Worm (Caenorhabditis elegans) whole organism, young adult: ENCODE measurements around the gene prdh-1.

ENCODE experiments used
- B0019.2 ChIP-seq: fragments of 200-800 bp; sonication (Bioruptor generic); conservative IDR thresholded peaks from 2 replicates; pipeline ENCODE4 v1.3.6; 2022; ENCODE audit warnings: missing genetic modification reagents, missing genetic modification characterization, missing compliant biosample characterization
- B0035.1 ChIP-seq: sonication (generic microtip); optimal IDR thresholded peaks from 2 replicates; lab custom pipeline; 2016; ENCODE audit warnings: missing genetic modification characterization, mild to moderate bottlenecking, missing compliant biosample characterization, missing genotype, missing genetic modification reagents
- C17E4.6 ChIP-seq: fragments of 200-800 bp; sonication (Bioruptor generic); IDR thresholded peaks from 2 replicates; pipeline ENCODE4 v1.3.6; 2022; ENCODE audit warnings: missing genetic modification reagents, missing genetic modification characterization, missing compliant biosample characterization
- D2030.7 ChIP-seq: fragments of 200-800 bp; sonication (Bioruptor generic); IDR thresholded peaks from 2 replicates; pipeline ENCODE4 v1.3.6; 2022; ENCODE audit warnings: missing genetic modification reagents, missing genetic modification characterization, missing compliant biosample characterization
- F23B12.7 ChIP-seq: sonication (generic microtip); optimal IDR thresholded peaks from 2 replicates; lab custom pipeline; 2017; ENCODE audit warnings: missing genetic modification characterization, mild to moderate bottlenecking, missing compliant biosample characterization, antibody characterized with exemption, moderate library complexity; ENCODE audit not compliant: insufficient read depth
- F33H1.4 ChIP-seq: fragments of 200-800 bp; sonication (Bioruptor generic); IDR thresholded peaks from 2 replicates; pipeline ENCODE4 v1.3.6; 2022; ENCODE audit warnings: missing genetic modification reagents, missing genetic modification characterization, missing compliant biosample characterization
- F52B5.7 ChIP-seq: sonication (generic microtip); optimal IDR thresholded peaks from 2 replicates; lab custom pipeline; 2016; ENCODE audit warnings: mild to moderate bottlenecking, missing genetic modification characterization, missing compliant biosample characterization
- K11D2.4 ChIP-seq: fragments of 200-800 bp; sonication (Bioruptor generic); IDR thresholded peaks from 2 replicates; pipeline ENCODE4 v1.3.6; 2022; ENCODE audit warnings: missing genetic modification reagents, missing genetic modification characterization, missing compliant biosample characterization
- Y67H2A.10 ChIP-seq: fragments of 200-800 bp; sonication (Bioruptor generic); conservative IDR thresholded peaks from 2 replicates; pipeline ENCODE4 v1.3.6; 2022; ENCODE audit warnings: missing genetic modification reagents, missing genetic modification characterization, missing compliant biosample characterization
- Y79H2A.3 ChIP-seq: fragments of 200-800 bp; sonication (Bioruptor generic); conservative IDR thresholded peaks from 2 replicates; pipeline ENCODE4 v1.3.6; 2022; ENCODE audit warnings: missing genetic modification reagents, missing genetic modification characterization, missing compliant biosample characterization
- Y95B8A.8 ChIP-seq: fragments of 200-800 bp; sonication (Bioruptor generic); IDR thresholded peaks from 2 replicates; pipeline ENCODE4 v1.3.6; 2022; ENCODE audit warnings: missing genetic modification reagents, missing genetic modification characterization, missing compliant biosample characterization
- ZK185.1 ChIP-seq: sonication (generic microtip); optimal IDR thresholded peaks from 2 replicates; lab custom pipeline; 2016; ENCODE audit warnings: mild to moderate bottlenecking, missing genetic modification characterization, missing compliant biosample characterization; ENCODE audit not compliant: poor library complexity, severe bottlenecking
- ama-1 ChIP-seq, 3 experiments: fragments of 150-350 bp in 1 of 3; sonication (generic microtip) in 2 of 3; optimal IDR thresholded peaks; 2 replicates each; lab custom pipeline; 2014 to 2018; ENCODE audit warnings: missing biosample characterization in 2 of 3, missing genetic modification characterization in 2 of 3, missing genetic modification reagents in 2 of 3
- aptf-2 ChIP-seq: fragments of 200-800 bp; sonication (Bioruptor generic); conservative IDR thresholded peaks from 2 replicates; pipeline ENCODE4 v1.3.6; 2022; ENCODE audit warnings: missing genetic modification reagents, missing genetic modification characterization, missing compliant biosample characterization
- attf-5 ChIP-seq: fragments of 200-800 bp; sonication (Bioruptor generic); optimal IDR thresholded peaks from 2 replicates; lab custom pipeline; 2018; ENCODE audit warnings: mild to moderate bottlenecking, missing genetic modification characterization, missing compliant biosample characterization
- attf-6 ChIP-seq: fragments of 200-800 bp; sonication (Bioruptor generic); IDR thresholded peaks from 2 replicates; pipeline ENCODE4 v1.3.6; 2022; ENCODE audit warnings: missing genetic modification reagents, missing genetic modification characterization, missing compliant biosample characterization
- ceh-100 ChIP-seq: fragments of 200-800 bp; sonication (Bioruptor generic); IDR thresholded peaks from 2 replicates; pipeline ENCODE4 v1.3.6; 2022; ENCODE audit warnings: missing genetic modification reagents, missing genetic modification characterization, missing compliant biosample characterization
- ceh-27 ChIP-seq: fragments of 200-800 bp; sonication (Bioruptor generic); optimal IDR thresholded peaks from 2 replicates; lab custom pipeline; 2018; ENCODE audit warnings: mild to moderate bottlenecking, missing genetic modification characterization, moderate library complexity, missing compliant biosample characterization
- ceh-58 ChIP-seq: fragments of 200-800 bp; sonication (Bioruptor generic); IDR thresholded peaks from 2 replicates; pipeline ENCODE4 v1.3.6; 2022; ENCODE audit warnings: missing genetic modification characterization, missing compliant biosample characterization
- chd-7 ChIP-seq: sonication (generic microtip); optimal IDR thresholded peaks from 2 replicates; lab custom pipeline; 2016; ENCODE audit warnings: mild to moderate bottlenecking, missing genetic modification characterization, moderate library complexity, missing compliant biosample characterization
- efl-1 ChIP-seq: fragments of 150-350 bp; optimal IDR thresholded peaks from 2 replicates; lab custom pipeline; 2014; ENCODE audit warnings: missing biosample characterization, missing genetic modification reagents, missing genetic modification characterization
- egl-18 ChIP-seq: fragments of 200-800 bp; sonication (Bioruptor generic); IDR thresholded peaks from 2 replicates; pipeline ENCODE4 v1.3.6; 2022; ENCODE audit warnings: missing genetic modification reagents, missing genetic modification characterization, missing compliant biosample characterization
- fkh-3 ChIP-seq: sonication (generic microtip); optimal IDR thresholded peaks from 2 replicates; lab custom pipeline; 2016; ENCODE audit warnings: mild to moderate bottlenecking, missing genetic modification characterization, missing compliant biosample characterization
- hmg-1.2 ChIP-seq: fragments of 200-800 bp; sonication (Bioruptor generic); IDR thresholded peaks from 2 replicates; pipeline ENCODE4 v1.3.6; 2022; ENCODE audit warnings: missing genetic modification reagents, missing genetic modification characterization, missing compliant biosample characterization
- hsf-1 ChIP-seq: fragments of 200-800 bp; sonication (Bioruptor generic); IDR thresholded peaks from 2 replicates; pipeline ENCODE4 v1.3.6; 2022; ENCODE audit warnings: missing genetic modification reagents, missing genetic modification characterization, missing compliant biosample characterization
- lag-1 ChIP-seq: fragments of 200-800 bp; sonication (Bioruptor generic); IDR thresholded peaks from 2 replicates; pipeline ENCODE4 v1.3.6; 2022; ENCODE audit warnings: missing genetic modification reagents, missing genetic modification characterization, missing compliant biosample characterization
- lin-40 ChIP-seq: sonication (generic microtip); optimal IDR thresholded peaks from 2 replicates; lab custom pipeline; 2016; ENCODE audit warnings: missing genetic modification characterization, mild to moderate bottlenecking, missing compliant biosample characterization, missing genotype, missing genetic modification reagents
- lin-54 ChIP-seq: fragments of 200-800 bp; sonication (Bioruptor generic); optimal IDR thresholded peaks from 2 replicates; lab custom pipeline; 2018; ENCODE audit warnings: mild to moderate bottlenecking, missing genetic modification characterization, missing compliant biosample characterization
- lir-1 ChIP-seq: fragments of 200-800 bp; sonication (Bioruptor generic); conservative IDR thresholded peaks from 2 replicates; pipeline ENCODE4 v1.3.6; 2022; ENCODE audit warnings: missing genetic modification reagents, missing genetic modification characterization, missing compliant biosample characterization
- lsy-27 ChIP-seq: sonication (generic microtip); optimal IDR thresholded peaks from 2 replicates; lab custom pipeline; 2017; ENCODE audit warnings: missing genetic modification characterization, mild to moderate bottlenecking, missing compliant biosample characterization, antibody characterized with exemption, missing genotype, borderline replicate concordance; ENCODE audit not compliant: insufficient read depth
- madf-3 ChIP-seq: fragments of 200-800 bp; sonication (Bioruptor generic); IDR thresholded peaks from 2 replicates; pipeline ENCODE4 v1.3.6; 2022; ENCODE audit warnings: missing genetic modification reagents, missing genetic modification characterization, missing compliant biosample characterization
- nfya-1 ChIP-seq: sonication (generic microtip); optimal IDR thresholded peaks from 2 replicates; lab custom pipeline; 2017; ENCODE audit warnings: antibody characterized with exemption, missing compliant biosample characterization, missing genetic modification characterization, borderline replicate concordance; ENCODE audit not compliant: insufficient read depth
- nfyb-1 ChIP-seq: fragments of 200-800 bp; sonication (Bioruptor generic); IDR thresholded peaks from 2 replicates; pipeline ENCODE4 v1.3.6; 2022; ENCODE audit warnings: missing genetic modification reagents, missing genetic modification characterization, missing compliant biosample characterization
- nhr-27 ChIP-seq: fragments of 200-800 bp; sonication (Bioruptor generic); optimal IDR thresholded peaks from 2 replicates; lab custom pipeline; 2018; ENCODE audit warnings: mild to moderate bottlenecking, missing genetic modification characterization, moderate library complexity, missing compliant biosample characterization
- nhr-80 ChIP-seq: sonication (generic microtip); optimal IDR thresholded peaks from 2 replicates; lab custom pipeline; 2016; ENCODE audit warnings: missing genetic modification characterization, missing compliant biosample characterization
- pbrm-1 ChIP-seq: fragments of 200-800 bp; sonication (Bioruptor generic); IDR thresholded peaks from 2 replicates; pipeline ENCODE4 v1.3.6; 2022; ENCODE audit warnings: missing genetic modification reagents, missing genetic modification characterization, missing compliant biosample characterization
- pha-4 ChIP-seq: fragments of 150-350 bp; sonication (generic microtip); optimal IDR thresholded peaks from 2 replicates; lab custom pipeline; 2014; ENCODE audit warnings: missing biosample characterization, missing genetic modification reagents, missing genetic modification characterization
- rcor-1 ChIP-seq: fragments of 200-800 bp; sonication (Bioruptor generic); IDR thresholded peaks from 2 replicates; pipeline ENCODE4 v1.3.6; 2022; ENCODE audit warnings: missing genetic modification reagents, missing genetic modification characterization, missing compliant biosample characterization
- rec-8 ChIP-seq, 2 experiments: sonication (generic microtip); optimal IDR thresholded peaks; 2 replicates each; lab custom pipeline; 2016; ENCODE audit warnings: mild to moderate bottlenecking in 2 of 2, missing genetic modification characterization in 2 of 2, missing genetic modification reagents in 2 of 2, missing genotype in 2 of 2, missing biosample characterization in 1 of 2, missing compliant biosample characterization in 1 of 2, moderate library complexity in 1 of 2
- sdz-38 ChIP-seq: sonication (generic microtip); optimal IDR thresholded peaks from 2 replicates; lab custom pipeline; 2016; ENCODE audit warnings: missing genotype, missing genetic modification characterization, missing compliant biosample characterization
- tlf-1 ChIP-seq: fragments of 200-800 bp; sonication (Bioruptor generic); optimal IDR thresholded peaks from 2 replicates; lab custom pipeline; 2018; ENCODE audit warnings: mild to moderate bottlenecking, missing genetic modification characterization, missing compliant biosample characterization
- xnd-1 ChIP-seq: sonication (generic microtip); optimal IDR thresholded peaks from 2 replicates; lab custom pipeline; 2016; ENCODE audit warnings: missing genotype, missing genetic modification reagents, missing genetic modification characterization, missing compliant biosample characterization
- zfh-2 ChIP-seq: fragments of 200-800 bp; sonication (Bioruptor generic); conservative IDR thresholded peaks from 2 replicates; pipeline ENCODE4 v1.3.6; 2022; ENCODE audit warnings: missing genetic modification reagents, missing genetic modification characterization, missing compliant biosample characterization
- zim-3 ChIP-seq: sonication (generic microtip); optimal IDR thresholded peaks from 2 replicates; lab custom pipeline; 2017; ENCODE audit warnings: mild to moderate bottlenecking, missing genetic modification characterization, moderate library complexity, missing compliant biosample characterization
- ztf-22 ChIP-seq: fragments of 200-800 bp; sonication (Bioruptor generic); optimal IDR thresholded peaks from 2 replicates; lab custom pipeline; 2018; ENCODE audit warnings: mild to moderate bottlenecking, missing genetic modification characterization, moderate library complexity, missing compliant biosample characterization
- ztf-26 ChIP-seq: sonication (generic microtip); optimal IDR thresholded peaks from 2 replicates; lab custom pipeline; 2017; ENCODE audit warnings: missing genetic modification characterization, missing compliant biosample characterization
- ztf-28 ChIP-seq: fragments of 200-800 bp; sonication (Bioruptor generic); IDR thresholded peaks from 2 replicates; pipeline ENCODE4 v1.3.6; 2022; ENCODE audit warnings: missing genetic modification reagents, missing genetic modification characterization, missing compliant biosample characterization

The prdh-1 gene

ce11 chrIV:13881754-13882275, 5.4 kb upstream of the prdh-1 start, which contains the start of gene rpl-29 (continued):
- TF ChIP-seq ceh-58 (GFP tag; lab: Robert Waterston, UW) (no peak), attf-5 (GFP tag; lab: Kevin White, UChicago) (peak; percentile 49), nfyb-1 (GFP tag; lab: Robert Waterston, UW) (peak; percentile 89), Y95B8A.8 (GFP tag; lab: Robert Waterston, UW) (0 out of 2 replicates have a peak, but pooled peaks have one; percentile 39), nfya-1 (tag; lab: Kevin White, UChicago) (no peak), Y67H2A.10 (no peak), lag-1 (GFP tag; lab: Robert Waterston, UW) (no peak), attf-6 (GFP tag; lab: Robert Waterston, UW) (peak; percentile 97), F52B5.7 (no peak), F23B12.7 (tag; lab: Kevin White, UChicago) (peak; percentile 77), hsf-1 (GFP tag; lab: Robert Waterston, UW) (peak; percentile 72), lsy-27 (tag; lab: Kevin White, UChicago) (no peak), F33H1.4 (GFP tag; lab: Robert Waterston, UW) (peak; percentile 99), xnd-1 (tag; lab: Kevin White, UChicago) (peak; percentile 79), pha-4 (tag; lab: Kevin White, UChicago) (peak; percentile 81), D2030.7 (GFP tag; lab: Robert Waterston, UW) (peak; percentile 83), madf-3 (GFP tag; lab: Robert Waterston, UW) (peak; percentile 79; the same call in 1 of the 2 replicates), ztf-28 (GFP tag; lab: Robert Waterston, UW) (no peak), C17E4.6 (GFP tag; lab: Robert Waterston, UW) (0 out of 2 replicates have a peak, but pooled peaks have one; percentile 34), tlf-1 (GFP tag; lab: Kevin White, UChicago) (peak; percentile 74), K11D2.4 (GFP tag; lab: Robert Waterston, UW) (peak; percentile 38; the same call in 1 of the 2 replicates), chd-7 (tag; lab: Kevin White, UChicago) (no peak), ztf-22 (no peak), pbrm-1 (GFP tag; lab: Robert Waterston, UW) (peak; percentile 80), rec-8 (tag; optimal IDR thresholded peaks at IDR 0.05; lab: Kevin White, UChicago) (no peak), B0035.1 (tag; lab: Kevin White, UChicago) (no peak), ama-1 (optimal IDR thresholded peaks at IDR 0.05; lab: Kevin White, UChicago) (peak; percentile 7), ama-1 (GFP tag; optimal IDR thresholded peaks at IDR 0.05; lab: Kevin White, UChicago) (no peak), ceh-100 (GFP tag; lab: Robert Waterston, UW) (peak; percentile 71), Y79H2A.3 (no peak), B0019.2 (GFP tag; lab: Robert Waterston, UW) (peak; percentile 90), lir-1 (GFP tag; lab: Robert Waterston, UW) (peak; percentile 48; the same call in 1 of the 2 replicates), sdz-38 (tag; lab: Kevin White, UChicago) (no peak), efl-1 (GFP tag; lab: Kevin White, UChicago) (peak; percentile 63), lin-54 (peak; percentile 83), egl-18 (no peak), ztf-26 (tag; lab: Kevin White, UChicago) (no peak), nhr-27 (tag; lab: Kevin White, UChicago) (no peak), zim-3 (tag; lab: Kevin White, UChicago) (no peak), nhr-80 (no peak), ZK185.1 (tag; lab: Kevin White, UChicago) (peak; percentile 88), zfh-2 (peak; percentile 66; the same call in 1 of the 2 replicates), rcor-1 (GFP tag; lab: Robert Waterston, UW) (peak; percentile 62), aptf-2 (GFP tag; lab: Robert Waterston, UW) (no peak), fkh-3 (tag; lab: Kevin White, UChicago) (no peak), lin-40 (tag; lab: Kevin White, UChicago) (peak; percentile 64), hmg-1.2 (GFP tag; lab: Robert Waterston, UW) (peak; percentile 98), ceh-27 (GFP tag; lab: Kevin White, UChicago) (peak; percentile 62)
